Worm (Caenorhabditis elegans): ENCODE results near the gene F41H10.2.

ce11 chrIV:5415696-5416095 lies 34.3 kb downstream of the F41H10.2 start, which contains the start of gene spp-7:
- no peak for TF ChIP-seq him-1 (tag; optimal IDR thresholded peaks at IDR 0.05)
- no peak for TF ChIP-seq dao-5 (tag; optimal IDR thresholded peaks at IDR 0.05)
